Worm (Caenorhabditis elegans): ENCODE results near the gene Y44F5A.1.

Y44F5A.1 gene

ce11 chrIII:4196988-4197384 is 50.5 kb downstream of the Y44F5A.1 start, which contains the start of gene asd-1:
TSS of gene asd-1 (plus strand) at chrIII:4197285.
- TF ChIP-seq nhr-25 (tag; optimal IDR thresholded peaks at IDR 0.05) (no peak), mdl-1 (tag; optimal IDR thresholded peaks at IDR 0.05) (no peak), nhr-11 (tag; optimal IDR thresholded peaks at IDR 0.05) (no peak), egl-27 (tag; optimal IDR thresholded peaks at IDR 0.05) (no peak), dmd-4 (tag; optimal IDR thresholded peaks at IDR 0.05) (no peak), nhr-21 (tag; optimal IDR thresholded peaks at IDR 0.05) (no peak), lsy-2 (tag; optimal IDR thresholded peaks at IDR 0.05) (no peak), mbf-1 (tag; optimal IDR thresholded peaks at IDR 0.05) (no peak), unc-55 (GFP tag; optimal IDR thresholded peaks at IDR 0.05) (no peak), elt-1 (tag; optimal IDR thresholded peaks at IDR 0.05) (no peak)

DNA sequence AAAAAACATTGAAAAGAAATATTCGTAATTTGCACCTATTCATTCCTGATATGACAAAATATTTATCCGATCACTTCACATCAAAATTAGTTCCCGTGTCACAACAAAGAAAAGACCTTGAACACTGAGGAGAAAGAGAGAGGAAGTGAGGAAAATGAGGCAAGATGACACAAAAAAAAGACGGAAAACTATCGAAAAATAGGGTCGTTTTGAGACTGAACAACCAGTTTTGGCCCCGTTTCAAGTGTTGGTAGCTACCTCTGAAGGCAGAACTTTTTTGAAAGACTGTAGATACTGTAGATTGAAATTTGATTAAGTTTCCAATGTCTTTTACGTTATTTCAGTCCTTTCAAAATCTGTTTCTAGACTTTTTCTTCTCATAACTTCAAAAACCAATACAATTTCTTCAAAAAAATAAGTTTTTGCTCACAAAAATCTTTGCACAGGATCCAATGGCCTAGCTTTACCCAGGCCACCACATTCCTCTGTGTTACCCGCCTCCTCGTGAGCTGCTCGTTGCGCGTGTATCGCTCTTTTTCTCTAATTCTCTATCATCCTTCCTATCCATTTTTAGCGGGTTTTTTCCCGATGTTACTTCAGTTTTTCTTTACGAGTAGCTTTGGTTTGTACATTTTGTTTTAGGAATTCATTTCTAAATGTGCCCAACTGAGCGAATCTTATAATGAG is 51.0 kb downstream of the Y44F5A.1 start:
- TF ChIP-seq fos-1 (tag; optimal IDR thresholded peaks at IDR 0.05) (peak; percentile 25), peb-1 (tag; optimal IDR thresholded peaks at IDR 0.05) (no peak), nhr-25 (tag; optimal IDR thresholded peaks at IDR 0.05) (no peak), crh-2 (tag; optimal IDR thresholded peaks at IDR 0.05) (peak; percentile 77), nhr-21 (tag; optimal IDR thresholded peaks at IDR 0.05) (peak; percentile 22), unc-55 (GFP tag; optimal IDR thresholded peaks at IDR 0.05) (peak; percentile 88), nhr-129 (tag; optimal IDR thresholded peaks at IDR 0.05) (peak; percentile 58), lin-11 (tag; optimal IDR thresholded peaks at IDR 0.05) (peak; percentile 47), ztf-4 (tag; optimal IDR thresholded peaks at IDR 0.05) (no peak), elt-1 (tag; optimal IDR thresholded peaks at IDR 0.05) (no peak), F13H6.1 (tag; optimal IDR thresholded peaks at IDR 0.05) (peak; percentile 22), nhr-6 (tag; optimal IDR thresholded peaks at IDR 0.05) (no peak), unc-39 (tag; optimal IDR thresholded peaks at IDR 0.05) (no peak), lin-13 (GFP tag; optimal IDR thresholded peaks at IDR 0.05) (peak; percentile 46), ama-1 (optimal IDR thresholded peaks at IDR 0.05) (peak; percentile 46), sma-9 (GFP tag; optimal IDR thresholded peaks at IDR 0.05) (peak; percentile 60), sma-9 (tag; optimal IDR thresholded peaks at IDR 0.05) (no peak), lin-39 (tag; optimal IDR thresholded peaks at IDR 0.05) (no peak), lsy-2 (tag; optimal IDR thresholded peaks at IDR 0.05) (peak; percentile 28 to 80), mab-5 (tag; optimal IDR thresholded peaks at IDR 0.05) (peak; percentile 44), sma-3 (GFP tag; optimal IDR thresholded peaks at IDR 0.05) (no peak), elt-3 (tag; optimal IDR thresholded peaks at IDR 0.05) (no peak), mdl-1 (tag; optimal IDR thresholded peaks at IDR 0.05) (peak; percentile 89 to 91), C34F6.9 (tag; optimal IDR thresholded peaks at IDR 0.05) (peak; percentile 89), nhr-11 (tag; optimal IDR thresholded peaks at IDR 0.05) (no peak), zag-1 (tag; optimal IDR thresholded peaks at IDR 0.05) (no peak), ceh-16 (tag; optimal IDR thresholded peaks at IDR 0.05) (no peak), ztf-11 (tag; optimal IDR thresholded peaks at IDR 0.05) (no peak), sem-4 (tag; optimal IDR thresholded peaks at IDR 0.05) (no peak)

DNA sequence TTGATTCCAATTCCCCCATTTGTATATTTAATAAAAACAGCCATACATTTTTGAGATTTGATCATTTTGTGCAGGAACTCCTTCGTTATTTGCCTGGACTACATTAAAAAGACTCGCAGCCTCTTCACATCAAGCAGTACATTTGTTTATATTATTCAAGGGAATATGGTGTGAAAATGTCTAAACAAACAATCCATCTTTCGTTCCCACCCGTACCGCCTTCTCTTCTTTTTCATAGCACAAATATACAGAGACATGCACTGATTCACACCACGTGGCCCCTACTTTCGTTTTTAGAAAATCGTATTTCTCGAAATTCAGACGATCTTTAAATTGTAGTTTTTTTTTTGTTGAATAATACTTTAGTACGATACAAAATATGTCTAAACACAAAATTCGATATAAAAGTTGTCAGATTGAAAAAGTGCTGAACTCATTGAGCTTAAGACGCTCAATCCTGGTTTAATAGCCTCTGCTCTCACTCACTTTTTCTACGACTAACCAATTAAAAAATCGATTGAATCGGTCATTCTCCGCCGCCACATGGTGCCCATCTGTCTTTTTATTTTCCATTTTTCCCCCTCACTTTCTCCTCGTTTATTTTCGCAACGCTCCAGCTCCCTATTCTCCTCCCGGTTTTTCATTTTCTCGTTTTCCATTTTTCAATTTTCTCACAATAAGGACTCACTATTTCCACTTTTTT is 52.0 kb downstream of the Y44F5A.1 start:
- TF ChIP-seq nhr-77 (tag; optimal IDR thresholded peaks at IDR 0.05): no peak
- peak; percentile 68 for TF ChIP-seq lin-13 (GFP tag; optimal IDR thresholded peaks at IDR 0.05)
- no peak for TF ChIP-seq mdl-1 (tag; optimal IDR thresholded peaks at IDR 0.05)
- no peak for TF ChIP-seq sem-4 (tag; optimal IDR thresholded peaks at IDR 0.05)
- TF ChIP-seq crh-2 (tag; optimal IDR thresholded peaks at IDR 0.05): peak; percentile 72
- TF ChIP-seq aly-2 (tag; optimal IDR thresholded peaks at IDR 0.05): no peak
- no peak for TF ChIP-seq snpc-4 (tag; optimal IDR thresholded peaks at IDR 0.05)
- no peak for TF ChIP-seq R02D3.7 (tag; optimal IDR thresholded peaks at IDR 0.05)
- no peak for TF ChIP-seq ZK546.5 (tag; optimal IDR thresholded peaks at IDR 0.05)
- no peak for TF ChIP-seq elt-3 (tag; optimal IDR thresholded peaks at IDR 0.05)
- peak; percentile 82 for TF ChIP-seq nhr-21 (tag; optimal IDR thresholded peaks at IDR 0.05)
- no peak for TF ChIP-seq egl-27 (tag; optimal IDR thresholded peaks at IDR 0.05)
- TF ChIP-seq alr-1 (tag; optimal IDR thresholded peaks at IDR 0.05): no peak
- peak; percentile 31 for TF ChIP-seq unc-55 (GFP tag; optimal IDR thresholded peaks at IDR 0.05)
- TF ChIP-seq ceh-82 (tag; optimal IDR thresholded peaks at IDR 0.05): no peak
- peak; percentile 30 for TF ChIP-seq sma-3 (GFP tag; optimal IDR thresholded peaks at IDR 0.05)
- peak; percentile 50 for TF ChIP-seq gmeb-1 (tag; optimal IDR thresholded peaks at IDR 0.05)
- no peak for TF ChIP-seq ztf-1 (GFP tag; conservative IDR thresholded peaks at IDR 0.05)
- peak; percentile 40 for TF ChIP-seq sma-9 (GFP tag; optimal IDR thresholded peaks at IDR 0.05)
- TF ChIP-seq sma-9 (tag; optimal IDR thresholded peaks at IDR 0.05): no peak
- TF ChIP-seq mbf-1 (tag; optimal IDR thresholded peaks at IDR 0.05): no peak
- no peak for TF ChIP-seq unc-39 (tag; optimal IDR thresholded peaks at IDR 0.05)
- TF ChIP-seq C34F6.9 (tag; optimal IDR thresholded peaks at IDR 0.05): no peak
- TF ChIP-seq ceh-16 (tag; optimal IDR thresholded peaks at IDR 0.05): no peak
- no peak for TF ChIP-seq lin-11 (tag; optimal IDR thresholded peaks at IDR 0.05)
- TF ChIP-seq nhr-6 (tag; optimal IDR thresholded peaks at IDR 0.05): peak; percentile 28
- no peak for TF ChIP-seq ztf-11 (tag; optimal IDR thresholded peaks at IDR 0.05)
- peak; percentile 44 to 70 for TF ChIP-seq lsy-2 (tag; optimal IDR thresholded peaks at IDR 0.05)
- peak; percentile 91 for TF ChIP-seq ama-1 (optimal IDR thresholded peaks at IDR 0.05)
- TF ChIP-seq zag-1 (tag; optimal IDR thresholded peaks at IDR 0.05): peak; percentile 10
- TF ChIP-seq elt-1 (tag; optimal IDR thresholded peaks at IDR 0.05): no peak
- TF ChIP-seq lin-39 (tag; optimal IDR thresholded peaks at IDR 0.05): no peak
- no peak for TF ChIP-seq blmp-1 (tag; optimal IDR thresholded peaks at IDR 0.05; ENCODE audit: insufficient read depth)
- TF ChIP-seq F13H6.1 (tag; optimal IDR thresholded peaks at IDR 0.05): peak; percentile 21
- TF ChIP-seq Y55F3AM.14 (GFP tag; optimal IDR thresholded peaks at IDR 0.05): peak; percentile 38
- TF ChIP-seq nhr-237 (tag; optimal IDR thresholded peaks at IDR 0.05): no peak
- TF ChIP-seq peb-1 (tag; optimal IDR thresholded peaks at IDR 0.05): no peak

Data from whole organism, L2 larva.